Worm (Caenorhabditis elegans) whole organism, young adult: Measurements from ENCODE around the gene clec-215.

ENCODE experiments used
- B0336.3 ChIP-seq: fragments of 200-800 bp; sonication (Bioruptor generic); IDR thresholded peaks from 2 replicates; pipeline ENCODE4 v1.3.6; 2022; ENCODE audit warnings: missing genetic modification characterization, missing compliant biosample characterization
- F37B4.10 ChIP-seq: fragments of 200-800 bp; sonication (Bioruptor generic); IDR thresholded peaks from 2 replicates; pipeline ENCODE4 v1.3.6; 2022; ENCODE audit warnings: missing genetic modification characterization, missing compliant biosample characterization
- F52B5.7 ChIP-seq: sonication (generic microtip); optimal IDR thresholded peaks from 2 replicates; lab custom pipeline; 2016; ENCODE audit warnings: mild to moderate bottlenecking, missing genetic modification characterization, missing compliant biosample characterization
- F57A8.1 ChIP-seq: fragments of 200-800 bp; sonication (Bioruptor generic); optimal IDR thresholded peaks from 2 replicates; lab custom pipeline; 2018; ENCODE audit warnings: mild to moderate bottlenecking, missing genetic modification characterization, moderate library complexity, missing compliant biosample characterization
- K12H6.12 ChIP-seq: fragments of 200-800 bp; sonication (Bioruptor generic); optimal IDR thresholded peaks from 2 replicates; lab custom pipeline; 2018; ENCODE audit warnings: mild to moderate bottlenecking, missing genetic modification characterization, missing compliant biosample characterization
- T26A5.8 ChIP-seq: sonication (generic microtip); optimal IDR thresholded peaks from 2 replicates; lab custom pipeline; 2016; ENCODE audit warnings: missing genetic modification characterization, missing compliant biosample characterization
- Y53F4B.3 ChIP-seq: fragments of 200-800 bp; sonication (Bioruptor generic); IDR thresholded peaks from 2 replicates; pipeline ENCODE4 v1.3.6; 2022; ENCODE audit warnings: missing genetic modification reagents, missing genetic modification characterization, missing compliant biosample characterization
- Y53G8AR.9 ChIP-seq: fragments of 200-800 bp; sonication (Bioruptor generic); conservative IDR thresholded peaks from 2 replicates; pipeline ENCODE4 v1.3.6; 2022; ENCODE audit warnings: missing genetic modification reagents, missing genetic modification characterization, missing compliant biosample characterization
- Y67H2A.10 ChIP-seq: fragments of 200-800 bp; sonication (Bioruptor generic); conservative IDR thresholded peaks from 2 replicates; pipeline ENCODE4 v1.3.6; 2022; ENCODE audit warnings: missing genetic modification reagents, missing genetic modification characterization, missing compliant biosample characterization
- ama-1 ChIP-seq, 3 experiments: fragments of 150-350 bp in 1 of 3; sonication (generic microtip) in 2 of 3; optimal IDR thresholded peaks; 2 replicates each; lab custom pipeline; 2014 to 2018; ENCODE audit warnings: missing biosample characterization in 2 of 3, missing genetic modification characterization in 2 of 3, missing genetic modification reagents in 2 of 3
- aptf-3 ChIP-seq: fragments of 200-800 bp; sonication (Bioruptor generic); IDR thresholded peaks from 2 replicates; pipeline ENCODE4 v1.3.6; 2022; ENCODE audit warnings: missing genetic modification characterization, missing compliant biosample characterization
- bed-2 ChIP-seq: fragments of 200-800 bp; sonication (Bioruptor generic); IDR thresholded peaks from 2 replicates; pipeline ENCODE4 v1.3.6; 2022; ENCODE audit warnings: missing genetic modification reagents, missing genetic modification characterization, missing compliant biosample characterization
- ceh-79 ChIP-seq: sonication (generic microtip); optimal IDR thresholded peaks from 2 replicates; lab custom pipeline; 2017; ENCODE audit warnings: mild to moderate bottlenecking, missing genetic modification characterization, missing compliant biosample characterization
- egl-18 ChIP-seq: fragments of 200-800 bp; sonication (Bioruptor generic); IDR thresholded peaks from 2 replicates; pipeline ENCODE4 v1.3.6; 2022; ENCODE audit warnings: missing genetic modification reagents, missing genetic modification characterization, missing compliant biosample characterization
- fkh-3 ChIP-seq: sonication (generic microtip); optimal IDR thresholded peaks from 2 replicates; lab custom pipeline; 2016; ENCODE audit warnings: mild to moderate bottlenecking, missing genetic modification characterization, missing compliant biosample characterization
- him-1 ChIP-seq: sonication (generic microtip); optimal IDR thresholded peaks from 2 replicates; lab custom pipeline; 2016; ENCODE audit warnings: missing genotype, missing genetic modification reagents, missing genetic modification characterization, missing compliant biosample characterization
- hmg-20 ChIP-seq: fragments of 200-800 bp; sonication (Bioruptor generic); IDR thresholded peaks from 2 replicates; pipeline ENCODE4 v1.3.6; 2022; ENCODE audit warnings: missing genetic modification reagents, missing genetic modification characterization, missing compliant biosample characterization
- hrde-1 ChIP-seq: sonication (generic microtip); optimal IDR thresholded peaks from 2 replicates; lab custom pipeline; 2016; ENCODE audit warnings: missing genetic modification characterization, mild to moderate bottlenecking, missing compliant biosample characterization, moderate library complexity, missing genotype, missing genetic modification reagents, borderline replicate concordance
- lag-1 ChIP-seq: fragments of 200-800 bp; sonication (Bioruptor generic); IDR thresholded peaks from 2 replicates; pipeline ENCODE4 v1.3.6; 2022; ENCODE audit warnings: missing genetic modification reagents, missing genetic modification characterization, missing compliant biosample characterization
- let-607 ChIP-seq, 2 experiments: fragments of 200-800 bp in 1 of 2; sonication (Bioruptor generic) in 1 of 2; sonication (generic microtip) in 1 of 2; optimal IDR thresholded peaks; 2 replicates each; lab custom pipeline; 2016 to 2018; ENCODE audit warnings: mild to moderate bottlenecking in 2 of 2, missing compliant biosample characterization in 2 of 2, missing genetic modification characterization in 2 of 2, moderate library complexity in 2 of 2, missing genotype in 1 of 2
- lsl-1 ChIP-seq: fragments of 200-800 bp; sonication (Bioruptor generic); optimal IDR thresholded peaks from 2 replicates; lab custom pipeline; 2018; ENCODE audit warnings: mild to moderate bottlenecking, missing genetic modification characterization, moderate library complexity, missing compliant biosample characterization
- madf-6 ChIP-seq: fragments of 200-800 bp; sonication (Bioruptor generic); IDR thresholded peaks from 2 replicates; pipeline ENCODE4 v1.3.6; 2022; ENCODE audit warnings: missing genetic modification reagents, missing genetic modification characterization, missing compliant biosample characterization
- mel-28 ChIP-seq: sonication (generic microtip); optimal IDR thresholded peaks from 2 replicates; lab custom pipeline; 2016; ENCODE audit warnings: borderline replicate concordance, mild to moderate bottlenecking, missing genetic modification characterization, missing compliant biosample characterization
- mes-4 ChIP-seq: sonication (generic microtip); optimal IDR thresholded peaks from 2 replicates; lab custom pipeline; 2016; ENCODE audit warnings: missing genotype, missing genetic modification characterization, missing compliant biosample characterization
- nfya-1 ChIP-seq: sonication (generic microtip); optimal IDR thresholded peaks from 2 replicates; lab custom pipeline; 2017; ENCODE audit warnings: antibody characterized with exemption, missing compliant biosample characterization, missing genetic modification characterization, borderline replicate concordance; ENCODE audit not compliant: insufficient read depth
- nfyb-1 ChIP-seq: fragments of 200-800 bp; sonication (Bioruptor generic); IDR thresholded peaks from 2 replicates; pipeline ENCODE4 v1.3.6; 2022; ENCODE audit warnings: missing genetic modification reagents, missing genetic modification characterization, missing compliant biosample characterization
- sea-2 ChIP-seq: fragments of 200-800 bp; sonication (Bioruptor generic); IDR thresholded peaks from 2 replicates; pipeline ENCODE4 v1.3.6; 2022; ENCODE audit warnings: missing genetic modification characterization, missing compliant biosample characterization
- snpc-1.3 ChIP-seq: sonication (generic microtip); optimal IDR thresholded peaks from 2 replicates; lab custom pipeline; 2017; ENCODE audit warnings: missing genetic modification characterization, mild to moderate bottlenecking, missing compliant biosample characterization, antibody characterized with exemption, moderate library complexity, missing genotype, missing genetic modification reagents; ENCODE audit not compliant: insufficient read depth
- somi-1 ChIP-seq: fragments of 200-800 bp; sonication (Bioruptor generic); optimal IDR thresholded peaks from 2 replicates; lab custom pipeline; 2018; ENCODE audit warnings: mild to moderate bottlenecking, missing genetic modification characterization, missing compliant biosample characterization
- xnd-1 ChIP-seq: sonication (generic microtip); optimal IDR thresholded peaks from 2 replicates; lab custom pipeline; 2016; ENCODE audit warnings: missing genotype, missing genetic modification reagents, missing genetic modification characterization, missing compliant biosample characterization
- zim-3 ChIP-seq: sonication (generic microtip); optimal IDR thresholded peaks from 2 replicates; lab custom pipeline; 2017; ENCODE audit warnings: mild to moderate bottlenecking, missing genetic modification characterization, moderate library complexity, missing compliant biosample characterization
- ztf-25 ChIP-seq: fragments of 200-800 bp; sonication (Bioruptor generic); IDR thresholded peaks from 2 replicates; pipeline ENCODE4 v1.3.6; 2022; ENCODE audit warnings: missing genetic modification reagents, missing genetic modification characterization, missing compliant biosample characterization
- ztf-6 ChIP-seq: fragments of 200-800 bp; sonication (Bioruptor generic); IDR thresholded peaks from 2 replicates; pipeline ENCODE4 v1.3.6; 2022; ENCODE audit warnings: missing genetic modification reagents, missing genetic modification characterization, missing compliant biosample characterization

clec-215 gene

ce11 chrV:7649963-7650362 lies 37.8 kb downstream of the clec-215 start:
- no peak for TF ChIP-seq ceh-79 (tag; lab: Kevin White, UChicago)
- no peak for TF ChIP-seq Y53G8AR.9 (GFP tag; lab: Robert Waterston, UW)
- TF ChIP-seq xnd-1 (tag; lab: Kevin White, UChicago) = no peak
- TF ChIP-seq let-607 (tag; optimal IDR thresholded peaks at IDR 0.05; lab: Kevin White, UChicago) = no peak
- no peak for TF ChIP-seq nfyb-1
- TF ChIP-seq F52B5.7 = no peak
- no peak for TF ChIP-seq K12H6.12
- no peak for TF ChIP-seq him-1 (tag; lab: Kevin White, UChicago)
- no peak for TF ChIP-seq snpc-1.3 (tag; lab: Kevin White, UChicago)
- no peak for TF ChIP-seq lsl-1
- TF ChIP-seq egl-18 (GFP tag; lab: Robert Waterston, UW) = no peak
- TF ChIP-seq aptf-3 (GFP tag; lab: Robert Waterston, UW) = no peak
- TF ChIP-seq ztf-25 = no peak
- TF ChIP-seq ama-1 (optimal IDR thresholded peaks at IDR 0.05; lab: Kevin White, UChicago) = no peak
- no peak for TF ChIP-seq ama-1 (GFP tag; optimal IDR thresholded peaks at IDR 0.05; lab: Kevin White, UChicago)
- TF ChIP-seq sea-2 = no peak

ce11 chrV:7651757-7652156 lies 39.6 kb downstream of the clec-215 start, which contains the start of gene srh-234:
TSS of gene srh-234 (minus strand) at chrV:7651857.
- TF ChIP-seq madf-6 (no peak), mes-4 (tag; lab: Kevin White, UChicago) (no peak), T26A5.8 (tag; lab: Kevin White, UChicago) (no peak), F37B4.10 (GFP tag; lab: Robert Waterston, UW) (no peak), B0336.3 (GFP tag; lab: Robert Waterston, UW) (no peak), hrde-1 (no peak), bed-2 (GFP tag; lab: Robert Waterston, UW) (no peak), F57A8.1 (no peak), zim-3 (tag; lab: Kevin White, UChicago) (no peak), nfya-1 (tag; lab: Kevin White, UChicago) (no peak), Y53G8AR.9 (GFP tag; lab: Robert Waterston, UW) (no peak), ztf-6 (GFP tag; lab: Robert Waterston, UW) (no peak), mel-28 (tag; lab: Kevin White, UChicago) (no peak), somi-1 (GFP tag; lab: Kevin White, UChicago) (no peak), ceh-79 (tag; lab: Kevin White, UChicago) (no peak), Y67H2A.10 (GFP tag; lab: Robert Waterston, UW) (no peak), hmg-20 (GFP tag; lab: Robert Waterston, UW) (no peak), fkh-3 (tag; lab: Kevin White, UChicago) (no peak)

ce11 chrV:7653567-7653966 lies 41.4 kb downstream of the clec-215 start, which contains the start of gene srh-200:
TSS of gene srh-200 (minus strand) at chrV:7653667.
- no peak for TF ChIP-seq mes-4 (tag; lab: Kevin White, UChicago)
- TF ChIP-seq lag-1 (GFP tag; lab: Robert Waterston, UW) = no peak
- no peak for TF ChIP-seq Y53F4B.3
